Fruit fly (Drosophila melanogaster) whole organism, prepupa: ENCODE measurements around the gene GstZ1.

Source experiments
- Blimp-1 ChIP-seq: fragments of 200-800 bp; sonication (Bioruptor generic); optimal IDR thresholded peaks from 3 replicates; lab custom pipeline; 2017; ENCODE audit warnings: missing biosample characterization, missing genetic modification characterization, mild to moderate bottlenecking, moderate library complexity, missing genetic modification reagents
- CG10669 ChIP-seq: fragments of 200-800 bp; sonication (Bioruptor generic); optimal IDR thresholded peaks from 3 replicates; lab custom pipeline; 2018; ENCODE audit warnings: missing biosample characterization, mild to moderate bottlenecking, missing genetic modification characterization, moderate library complexity
- CG11294 ChIP-seq: fragments of 200-800 bp; sonication (Bioruptor generic); IDR thresholded peaks from 2 replicates; pipeline ENCODE4 v1.3.6; 2022; ENCODE audit warnings: missing biosample characterization, missing genetic modification characterization
- CG11762 ChIP-seq: fragments of 200-800 bp; sonication (Bioruptor generic); optimal IDR thresholded peaks from 3 replicates; lab custom pipeline; 2016; ENCODE audit warnings: missing biosample characterization, missing genetic modification characterization; ENCODE audit not compliant: insufficient read depth
- CG11902 ChIP-seq: fragments of 200-800 bp; sonication (Bioruptor generic); optimal IDR thresholded peaks from 3 replicates; lab custom pipeline; 2016; ENCODE audit warnings: missing biosample characterization, missing genetic modification characterization
- CG15336 ChIP-seq: fragments of 200-800 bp; sonication (Bioruptor generic); IDR thresholded peaks from 2 replicates; pipeline ENCODE4 v1.3.6; 2022; ENCODE audit warnings: missing biosample characterization, missing genetic modification characterization
- CG1621 ChIP-seq: fragments of 200-800 bp; sonication (Bioruptor generic); optimal IDR thresholded peaks from 3 replicates; lab custom pipeline; 2018; ENCODE audit warnings: missing biosample characterization, mild to moderate bottlenecking, missing genetic modification characterization
- CG16779 ChIP-seq: fragments of 200-800 bp; sonication (Bioruptor generic); optimal IDR thresholded peaks from 3 replicates; lab custom pipeline; 2017; ENCODE audit warnings: missing biosample characterization, mild to moderate bottlenecking, missing genetic modification characterization
- CG3032 ChIP-seq: fragments of 200-800 bp; optimal IDR thresholded peaks from 2 replicates; lab custom pipeline; 2019; ENCODE audit warnings: missing biosample characterization, mild to moderate bottlenecking, missing genetic modification characterization, moderate library complexity
- CG31627 ChIP-seq: fragments of 200-800 bp; sonication (Bioruptor generic); optimal IDR thresholded peaks from 3 replicates; lab custom pipeline; 2016; ENCODE audit warnings: missing biosample characterization, missing genetic modification characterization
- CG32006 ChIP-seq: fragments of 200-800 bp; sonication (Bioruptor generic); optimal IDR thresholded peaks from 3 replicates; lab custom pipeline; 2017; ENCODE audit warnings: missing biosample characterization, mild to moderate bottlenecking, missing genetic modification characterization
- CG34406 ChIP-seq: fragments of 200-800 bp; sonication (Bioruptor generic); optimal IDR thresholded peaks from 3 replicates; lab custom pipeline; 2016; ENCODE audit warnings: missing biosample characterization, missing genetic modification characterization
- CG3919 ChIP-seq: fragments of 200-800 bp; sonication (Bioruptor generic); optimal IDR thresholded peaks from 3 replicates; lab custom pipeline; 2016; ENCODE audit warnings: missing biosample characterization, missing genetic modification characterization
- CG4318 ChIP-seq: fragments of 200-800 bp; sonication (Bioruptor generic); optimal IDR thresholded peaks from 3 replicates; lab custom pipeline; 2017; ENCODE audit warnings: missing biosample characterization, mild to moderate bottlenecking, missing genetic modification characterization
- CG6276 ChIP-seq: fragments of 200-800 bp; sonication (Bioruptor generic); optimal IDR thresholded peaks from 2 replicates; lab custom pipeline; 2017; ENCODE audit warnings: missing biosample characterization, mild to moderate bottlenecking, missing genetic modification characterization
- CG6808 ChIP-seq: fragments of 200-800 bp; sonication (Bioruptor generic); optimal IDR thresholded peaks from 3 replicates; lab custom pipeline; 2017; ENCODE audit warnings: missing biosample characterization, missing genetic modification characterization, mild to moderate bottlenecking, moderate library complexity, missing genetic modification reagents
- CG6854 ChIP-seq: fragments of 200-800 bp; sonication (Bioruptor generic); optimal IDR thresholded peaks from 2 replicates; lab custom pipeline; 2017; ENCODE audit warnings: missing biosample characterization, mild to moderate bottlenecking, missing genetic modification characterization
- CG8119 ChIP-seq: fragments of 200-800 bp; sonication (Bioruptor generic); IDR thresholded peaks from 3 replicates; pipeline ENCODE4 v1.3.6; 2022; ENCODE audit warnings: missing biosample characterization, missing genetic modification characterization
- CG8319 ChIP-seq: fragments of 200-800 bp; sonication (Bioruptor generic); optimal IDR thresholded peaks from 3 replicates; lab custom pipeline; 2016; ENCODE audit warnings: missing biosample characterization, missing genetic modification characterization
- CG8632 ChIP-seq: fragments of 200-800 bp; sonication (Bioruptor generic); optimal IDR thresholded peaks from 3 replicates; lab custom pipeline; 2016; ENCODE audit warnings: missing biosample characterization, missing genetic modification characterization
- Eip75B ChIP-seq: fragments of 200-800 bp; sonication (Bioruptor generic); optimal IDR thresholded peaks from 3 replicates; lab custom pipeline; 2016; ENCODE audit warnings: missing biosample characterization, missing genetic modification characterization
- Eip78C ChIP-seq: fragments of 200-800 bp; sonication (Bioruptor generic); peaks from one replicate; lab custom pipeline; 2016; ENCODE audit warnings: missing biosample characterization, missing genetic modification characterization
- Hr4 ChIP-seq: fragments of 200-800 bp; sonication (Bioruptor generic); optimal IDR thresholded peaks from 3 replicates; lab custom pipeline; 2016; ENCODE audit warnings: missing biosample characterization, missing genetic modification characterization
- Lpt ChIP-seq: fragments of 200-800 bp; sonication (Bioruptor generic); optimal IDR thresholded peaks from 3 replicates; lab custom pipeline; 2016; ENCODE audit warnings: missing biosample characterization, missing genetic modification characterization
- OdsH ChIP-seq: fragments of 200-800 bp; sonication (Bioruptor generic); optimal IDR thresholded peaks from 3 replicates; lab custom pipeline; 2016; ENCODE audit warnings: missing biosample characterization, missing genetic modification characterization
- Smox ChIP-seq: fragments of 200-800 bp; sonication (Bioruptor generic); optimal IDR thresholded peaks from 3 replicates; lab custom pipeline; 2016; ENCODE audit warnings: missing biosample characterization, missing genetic modification characterization
- Sox102F ChIP-seq: fragments of 200-800 bp; sonication (Bioruptor generic); optimal IDR thresholded peaks from 2 replicates; lab custom pipeline; 2016; ENCODE audit warnings: missing biosample characterization, mild to moderate bottlenecking, missing genetic modification characterization
- Sox14 ChIP-seq: fragments of 200-800 bp; sonication (Bioruptor generic); optimal IDR thresholded peaks from 3 replicates; lab custom pipeline; 2016; ENCODE audit warnings: missing biosample characterization, missing genetic modification characterization
- Sox15 ChIP-seq: fragments of 200-800 bp; sonication (Bioruptor generic); optimal IDR thresholded peaks from 3 replicates; lab custom pipeline; 2016; ENCODE audit warnings: missing biosample characterization, missing genetic modification characterization
- acj6 ChIP-seq: fragments of 200-800 bp; sonication (Bioruptor generic); optimal IDR thresholded peaks from 3 replicates; lab custom pipeline; 2016; ENCODE audit warnings: missing biosample characterization, missing genetic modification characterization
- dac ChIP-seq: fragments of 200-800 bp; sonication (Bioruptor generic); optimal IDR thresholded peaks from 2 replicates; lab custom pipeline; 2017; ENCODE audit warnings: missing biosample characterization, mild to moderate bottlenecking, missing genetic modification characterization
- dsx ChIP-seq: fragments of 200-800 bp; optimal IDR thresholded peaks from 3 replicates; lab custom pipeline; 2019; ENCODE audit warnings: missing biosample characterization, mild to moderate bottlenecking, missing genetic modification characterization, moderate library complexity; ENCODE audit not compliant: poor library complexity, severe bottlenecking
- fd85E ChIP-seq: fragments of 200-800 bp; sonication (Bioruptor generic); optimal IDR thresholded peaks from 3 replicates; lab custom pipeline; 2016; ENCODE audit warnings: missing biosample characterization, missing genetic modification characterization
- fkh ChIP-seq: fragments of 200-800 bp; sonication (Bioruptor generic); optimal IDR thresholded peaks from 3 replicates; lab custom pipeline; 2017; ENCODE audit warnings: missing biosample characterization, mild to moderate bottlenecking, missing genetic modification characterization, moderate library complexity
- lz ChIP-seq: fragments of 200-800 bp; sonication (Bioruptor generic); optimal IDR thresholded peaks from 3 replicates; lab custom pipeline; 2016; ENCODE audit warnings: missing biosample characterization, missing genetic modification characterization
- net ChIP-seq: fragments of 200-800 bp; sonication (Bioruptor generic); optimal IDR thresholded peaks from 3 replicates; lab custom pipeline; 2016; ENCODE audit warnings: missing biosample characterization, missing genetic modification characterization
- pdm3 ChIP-seq: fragments of 200-800 bp; sonication (Bioruptor generic); optimal IDR thresholded peaks from 3 replicates; lab custom pipeline; 2016; ENCODE audit warnings: missing biosample characterization, missing genetic modification characterization
- salr ChIP-seq, 2 experiments: fragments of 200-800 bp; sonication (Bioruptor generic); optimal IDR thresholded peaks; 3 replicates each; lab custom pipeline; 2016 to 2018; ENCODE audit warnings: missing biosample characterization in 2 of 2, missing genetic modification characterization in 2 of 2, mild to moderate bottlenecking in 1 of 2
- spab ChIP-seq: fragments of 200-800 bp; sonication (Bioruptor generic); optimal IDR thresholded peaks from 2 replicates; lab custom pipeline; 2017; ENCODE audit warnings: missing biosample characterization, mild to moderate bottlenecking, missing genetic modification characterization, missing genetic modification reagents
- ss ChIP-seq, 2 experiments: fragments of 200-800 bp; sonication (Bioruptor generic); optimal IDR thresholded peaks; 2 replicates in 1 of 2; 3 replicates in 1 of 2; lab custom pipeline; 2017 to 2018; ENCODE audit warnings: mild to moderate bottlenecking in 2 of 2, missing biosample characterization in 2 of 2, missing genetic modification characterization in 2 of 2, moderate library complexity in 1 of 2
- svp ChIP-seq: fragments of 200-800 bp; sonication (Bioruptor generic); peaks from one replicate; lab custom pipeline; 2016; ENCODE audit warnings: missing biosample characterization, missing genetic modification characterization
- topi ChIP-seq: fragments of 200-800 bp; sonication (Bioruptor generic); optimal IDR thresholded peaks from 3 replicates; lab custom pipeline; 2016; ENCODE audit warnings: missing biosample characterization, missing genetic modification characterization
- vri ChIP-seq: fragments of 200-800 bp; sonication (Bioruptor generic); optimal IDR thresholded peaks from 3 replicates; lab custom pipeline; 2016; ENCODE audit warnings: missing biosample characterization, mild to moderate bottlenecking, missing genetic modification characterization

Gene GstZ1

dm6 chr3R:9496748-9497147 is 40.4 kb upstream of the GstZ1 start (continued):
- TF ChIP-seq salr (GFP tag; optimal IDR thresholded peaks at IDR 0.05; lab: Kevin White, UChicago) (no peak), CG6854 (GFP tag; lab: Kevin White, UChicago) (no peak), Blimp-1 (GFP tag; lab: Kevin White, UChicago) (no peak), ss (GFP tag; optimal IDR thresholded peaks at IDR 0.05; lab: Kevin White, UChicago) (peak in 1 of 2 experiments; percentile 16), Smox (peak; percentile 39), CG34406 (GFP tag; lab: Kevin White, UChicago) (no peak), CG11902 (no peak), CG8119 (GFP tag; lab: Robert Waterston, UW) (no peak), CG8632 (GFP tag; lab: Kevin White, UChicago) (no peak), Sox15 (GFP tag; lab: Kevin White, UChicago) (peak; percentile 33), lz (GFP tag; lab: Kevin White, UChicago) (peak; percentile 78)

- peak; percentile 8 for TF ChIP-seq vri (GFP tag; lab: Kevin White, UChicago)
- TF ChIP-seq svp (GFP tag; lab: Kevin White, UChicago): peak; percentile 70
- TF ChIP-seq Hr4 (GFP tag; lab: Kevin White, UChicago): no peak
These were observed 38.3 kb upstream of the GstZ1 start, which contains the start of gene phu for dm6 chr3R:9494627-9495009. Gene phu, plus strand, starts transcription at chr3R:9494801.

DNA sequence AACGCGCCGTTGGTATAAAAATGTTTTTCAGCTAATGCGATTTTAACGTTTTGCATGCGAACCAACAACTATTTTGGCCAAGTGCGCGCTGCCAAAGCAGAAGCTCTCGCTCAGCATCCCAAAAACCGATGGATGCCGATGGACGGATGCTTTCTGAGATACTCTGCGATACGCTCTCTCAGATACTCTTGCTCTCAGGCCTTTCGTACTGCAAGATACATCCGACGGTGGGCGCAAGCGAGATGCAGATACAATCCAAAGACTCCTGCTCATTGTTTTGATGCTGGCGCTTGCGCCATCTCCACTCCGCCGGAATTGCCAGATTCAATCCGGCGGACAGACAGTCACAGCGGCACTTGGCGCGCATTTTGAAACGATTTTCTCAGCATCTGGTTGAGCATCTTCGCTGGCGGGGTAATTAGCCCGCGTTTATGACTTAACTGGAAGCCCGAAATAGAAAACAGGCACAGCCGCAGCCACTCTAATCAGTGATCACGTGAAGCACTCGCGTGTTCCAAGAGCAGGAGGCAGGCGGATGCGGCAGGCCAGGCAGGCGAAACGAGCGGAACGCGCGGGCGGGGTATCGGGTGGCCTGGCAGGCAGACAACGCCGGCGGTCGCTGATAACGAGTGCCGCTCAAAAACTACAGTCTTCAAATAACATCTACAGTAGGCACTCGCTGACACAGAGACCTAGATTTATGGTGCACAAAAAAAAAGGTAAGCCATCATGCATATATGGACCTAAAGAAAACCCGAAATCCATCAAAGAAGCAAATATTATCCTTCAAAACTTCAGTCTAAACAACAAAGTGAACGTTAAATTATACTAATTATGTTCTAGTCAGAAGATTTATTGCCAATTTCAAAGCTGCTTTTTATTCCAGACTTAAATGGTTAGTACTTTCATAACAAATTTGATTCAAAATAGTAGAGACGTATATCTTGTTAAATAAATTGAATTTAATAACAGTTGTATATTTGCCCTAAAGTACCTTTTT is 37.6 kb upstream of the GstZ1 start, which contains the start of gene CG16779:
CG16779 (minus strand) TSS at position 51 of the 1,000 bp plus-strand sequence.
- peak; percentile 7 for TF ChIP-seq topi (GFP tag; lab: Kevin White, UChicago)
- TF ChIP-seq CG32006 (GFP tag; lab: Kevin White, UChicago): peak; percentile 67
- peak in 1 of 2 experiments; percentile 4 for TF ChIP-seq ss (GFP tag; optimal IDR thresholded peaks at IDR 0.05; lab: Kevin White, UChicago)
- no peak for TF ChIP-seq dac (GFP tag; lab: Kevin White, UChicago)
- TF ChIP-seq CG34406 (GFP tag; lab: Kevin White, UChicago): no peak
- TF ChIP-seq Eip78C (GFP tag; lab: Kevin White, UChicago): peak; percentile 61
- TF ChIP-seq CG11762 (GFP tag; lab: Kevin White, UChicago): no peak
- peak; percentile 14 for TF ChIP-seq Sox14
- TF ChIP-seq fkh: peak; percentile 22
- no peak for TF ChIP-seq CG11902
- peak; percentile 41 for TF ChIP-seq OdsH (GFP tag; lab: Kevin White, UChicago)
- TF ChIP-seq Eip75B (GFP tag; lab: Kevin White, UChicago): no peak
- no peak for TF ChIP-seq CG8119 (GFP tag; lab: Robert Waterston, UW)
- no peak for TF ChIP-seq CG15336 (GFP tag; lab: Robert Waterston, UW)
- TF ChIP-seq CG8632 (GFP tag; lab: Kevin White, UChicago): no peak
- TF ChIP-seq lz (GFP tag; lab: Kevin White, UChicago): peak; percentile 42
- no peak for TF ChIP-seq CG11294
- TF ChIP-seq CG3032: peak; percentile 15
- peak; percentile 46 for TF ChIP-seq Sox102F (GFP tag; lab: Kevin White, UChicago)
- peak; percentile 84 for TF ChIP-seq svp (GFP tag; lab: Kevin White, UChicago)
- peak; percentile 2 for TF ChIP-seq net
- TF ChIP-seq CG31627: peak; percentile 38
- TF ChIP-seq Blimp-1 (GFP tag; lab: Kevin White, UChicago): no peak
- TF ChIP-seq CG6276 (GFP tag; lab: Kevin White, UChicago): no peak
- TF ChIP-seq CG3919 (GFP tag; lab: Kevin White, UChicago): no peak
- TF ChIP-seq pdm3 (GFP tag; lab: Kevin White, UChicago): peak; percentile 30
- peak; percentile 9 for TF ChIP-seq spab (GFP tag; lab: Kevin White, UChicago)
- peak; percentile 30 for TF ChIP-seq acj6
- peak; percentile 48 for TF ChIP-seq Smox
- no peak for TF ChIP-seq CG8319 (GFP tag; lab: Kevin White, UChicago)
- TF ChIP-seq CG4318: peak; percentile 2
- no peak for TF ChIP-seq CG6808 (GFP tag; lab: Kevin White, UChicago)
- TF ChIP-seq dsx (GFP tag; lab: Kevin White, UChicago): no peak
- TF ChIP-seq Sox15 (GFP tag; lab: Kevin White, UChicago): peak; percentile 46
- TF ChIP-seq Lpt: no peak
- TF ChIP-seq CG1621 (tag; lab: Kevin White, UChicago): peak; percentile 52
- no peak for TF ChIP-seq fd85E (GFP tag; lab: Kevin White, UChicago)
- TF ChIP-seq Hr4 (GFP tag; lab: Kevin White, UChicago): peak; percentile 27
- TF ChIP-seq CG16779 (tag; lab: Kevin White, UChicago): no peak
- peak; percentile 39 for TF ChIP-seq CG10669
